Fruit fly (Drosophila melanogaster): ENCODE measurements around the gene CG14210.

CG14210 gene

DNA sequence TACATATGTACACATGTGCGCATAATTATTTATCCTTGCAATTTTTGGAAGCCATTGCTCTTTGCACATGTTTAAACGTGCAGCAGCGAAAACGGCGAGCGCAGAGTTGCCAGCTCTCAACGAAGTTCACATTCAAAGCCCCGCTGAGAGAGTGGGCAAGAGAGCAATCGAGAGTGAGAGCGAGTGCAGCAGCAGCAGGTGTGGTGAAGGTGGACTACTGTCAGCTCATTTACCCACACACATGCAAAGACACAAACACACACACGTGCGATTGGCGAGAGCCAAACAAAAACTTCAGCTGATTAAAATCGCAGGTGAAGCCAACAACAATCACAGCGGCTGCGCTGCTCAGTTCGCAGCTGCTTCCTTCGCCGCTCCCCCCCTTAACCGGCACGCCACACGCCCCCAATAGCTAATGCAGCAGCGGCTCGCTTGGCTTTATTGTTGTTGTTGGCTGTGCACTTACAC lies 15.4 kb downstream of the CG14210 start (continued):
- TF ChIP-seq CG2120 (GFP tag; optimal IDR thresholded peaks at IDR 0.05) (no peak), p53 (GFP tag; optimal IDR thresholded peaks at IDR 0.05) (peak; percentile 98), CG6254 (GFP tag; optimal IDR thresholded peaks at IDR 0.05) (no peak), CG18476 (GFP tag; optimal IDR thresholded peaks at IDR 0.05) (no peak), CG30403 (GFP tag; optimal IDR thresholded peaks at IDR 0.05) (no peak), schlank (tag; optimal IDR thresholded peaks at IDR 0.05) (no peak), Mrtf (GFP tag; IDR thresholded peaks at IDR 0.05) (no peak), B-H1 (GFP tag; IDR thresholded peaks at IDR 0.05) (no peak), twi (tag; optimal IDR thresholded peaks at IDR 0.05) (peak; percentile 4), Hr3 (GFP tag; optimal IDR thresholded peaks at IDR 0.05) (no peak), lov (optimal IDR thresholded peaks at IDR 0.05) (no peak), lov (GFP tag; IDR thresholded peaks at IDR 0.05) (no peak), Dbx (GFP tag; IDR thresholded peaks at IDR 0.05) (no peak), HLHmδ (GFP tag; optimal IDR thresholded peaks at IDR 0.05) (peak; percentile 57), Nf-YB (GFP tag; optimal IDR thresholded peaks at IDR 0.05) (no peak), CG8478 (optimal IDR thresholded peaks at IDR 0.05) (peak; percentile 53), GATAe (GFP tag; conservative IDR thresholded peaks at IDR 0.05) (no peak), CG11723 (GFP tag; optimal IDR thresholded peaks at IDR 0.05) (no peak), Hmr (GFP tag; optimal IDR thresholded peaks at IDR 0.05) (no peak), CG12659 (GFP tag; optimal IDR thresholded peaks at IDR 0.05) (no peak), lola (GFP tag; optimal IDR thresholded peaks at IDR 0.05) (no peak), pfk (GFP tag; optimal IDR thresholded peaks at IDR 0.05) (no peak), CG4328 (GFP tag; optimal IDR thresholded peaks at IDR 0.05) (no peak), bbx (GFP tag; IDR thresholded peaks at IDR 0.05; ENCODE audit: partially characterized antibody) (peak; percentile 47), Lim3 (GFP tag; IDR thresholded peaks at IDR 0.05) (no peak), CG4404 (GFP tag; IDR thresholded peaks at IDR 0.05) (no peak), CG12219 (GFP tag; optimal IDR thresholded peaks at IDR 0.05) (no peak), NfI (GFP tag; optimal IDR thresholded peaks at IDR 0.05) (no peak), CG4360 (GFP tag; IDR thresholded peaks at IDR 0.05) (peak; percentile 83), CG2199 (GFP tag; IDR thresholded peaks at IDR 0.05) (no peak), Sry-β (GFP tag; optimal IDR thresholded peaks at IDR 0.05) (no peak), Vsx1 (GFP tag; optimal IDR thresholded peaks at IDR 0.05) (no peak), NK7.1 (GFP tag; optimal IDR thresholded peaks at IDR 0.05) (no peak), ind (GFP tag; optimal IDR thresholded peaks at IDR 0.05) (no peak), Drgx (GFP tag; IDR thresholded peaks at IDR 0.05) (peak; percentile 41; the same call in 1 of the 2 replicates), Atf-2 (GFP tag; optimal IDR thresholded peaks at IDR 0.05) (no peak), D19B (GFP tag; optimal IDR thresholded peaks at IDR 0.05) (no peak), MTF-1 (GFP tag; optimal IDR thresholded peaks at IDR 0.05; ENCODE audit: borderline replicate concordance) (peak; percentile 95), kay (GFP tag; optimal IDR thresholded peaks at IDR 0.05) (no peak), Scr (GFP tag; IDR thresholded peaks at IDR 0.05; ENCODE audit: partially characterized antibody) (peak; percentile 14; the same call in 1 of the 2 replicates), run (tag; optimal IDR thresholded peaks at IDR 0.05) (no peak), Oli (tag; optimal IDR thresholded peaks at IDR 0.05) (no peak), ken (GFP tag; IDR thresholded peaks at IDR 0.05) (no peak), CG11398 (GFP tag; optimal IDR thresholded peaks at IDR 0.05) (no peak), eve (GFP tag; optimal IDR thresholded peaks at IDR 0.05) (no peak), Elba2 (GFP tag; optimal IDR thresholded peaks at IDR 0.05) (peak; percentile 3), dmrt11E (tag; optimal IDR thresholded peaks at IDR 0.05) (no peak), CG7839 (tag; optimal IDR thresholded peaks at IDR 0.05) (no peak), CG7745 (tag; optimal IDR thresholded peaks at IDR 0.05) (no peak), crol (GFP tag; IDR thresholded peaks at IDR 0.05) (peak; percentile 91), bab2 (GFP tag; optimal IDR thresholded peaks at IDR 0.05) (no peak), HLH3B (GFP tag; IDR thresholded peaks at IDR 0.05) (no peak)

Data from whole organism, embryonic.